Worm (Caenorhabditis elegans) whole organism, young adult: ENCODE measurements around the gene Y57G11B.5.
A peak's percentile ranks its signal among the peaks of the same experiment; 100 is the strongest.

Source experiments
- B0019.2 ChIP-seq: fragments of 200-800 bp; sonication (Bioruptor generic); conservative IDR thresholded peaks from 2 replicates; pipeline ENCODE4 v1.3.6; 2022; ENCODE audit warnings: missing genetic modification reagents, missing genetic modification characterization, missing compliant biosample characterization
- B0336.3 ChIP-seq: fragments of 200-800 bp; sonication (Bioruptor generic); IDR thresholded peaks from 2 replicates; pipeline ENCODE4 v1.3.6; 2022; ENCODE audit warnings: missing genetic modification characterization, missing compliant biosample characterization
- C06A6.2 ChIP-seq: fragments of 200-800 bp; sonication (Bioruptor generic); conservative IDR thresholded peaks from 2 replicates; pipeline ENCODE4 v1.3.6; 2022; ENCODE audit warnings: missing genetic modification characterization, missing compliant biosample characterization
- F23B12.7 ChIP-seq: sonication (generic microtip); optimal IDR thresholded peaks from 2 replicates; lab custom pipeline; 2017; ENCODE audit warnings: missing genetic modification characterization, mild to moderate bottlenecking, missing compliant biosample characterization, antibody characterized with exemption, moderate library complexity; ENCODE audit not compliant: insufficient read depth
- F33H1.4 ChIP-seq: fragments of 200-800 bp; sonication (Bioruptor generic); IDR thresholded peaks from 2 replicates; pipeline ENCODE4 v1.3.6; 2022; ENCODE audit warnings: missing genetic modification reagents, missing genetic modification characterization, missing compliant biosample characterization
- F52B5.7 ChIP-seq: sonication (generic microtip); optimal IDR thresholded peaks from 2 replicates; lab custom pipeline; 2016; ENCODE audit warnings: mild to moderate bottlenecking, missing genetic modification characterization, missing compliant biosample characterization
- F55B11.4 ChIP-seq: sonication (generic microtip); optimal IDR thresholded peaks from 2 replicates; lab custom pipeline; 2016; ENCODE audit warnings: missing compliant biosample characterization, missing genetic modification characterization, borderline replicate concordance; ENCODE audit not compliant: insufficient read depth
- F57A8.1 ChIP-seq: fragments of 200-800 bp; sonication (Bioruptor generic); optimal IDR thresholded peaks from 2 replicates; lab custom pipeline; 2018; ENCODE audit warnings: mild to moderate bottlenecking, missing genetic modification characterization, moderate library complexity, missing compliant biosample characterization
- Y67H2A.10 ChIP-seq: fragments of 200-800 bp; sonication (Bioruptor generic); conservative IDR thresholded peaks from 2 replicates; pipeline ENCODE4 v1.3.6; 2022; ENCODE audit warnings: missing genetic modification reagents, missing genetic modification characterization, missing compliant biosample characterization
- Y79H2A.3 ChIP-seq: fragments of 200-800 bp; sonication (Bioruptor generic); conservative IDR thresholded peaks from 2 replicates; pipeline ENCODE4 v1.3.6; 2022; ENCODE audit warnings: missing genetic modification reagents, missing genetic modification characterization, missing compliant biosample characterization
- ZK185.1 ChIP-seq: sonication (generic microtip); optimal IDR thresholded peaks from 2 replicates; lab custom pipeline; 2016; ENCODE audit warnings: mild to moderate bottlenecking, missing genetic modification characterization, missing compliant biosample characterization; ENCODE audit not compliant: poor library complexity, severe bottlenecking
- aptf-2 ChIP-seq: fragments of 200-800 bp; sonication (Bioruptor generic); conservative IDR thresholded peaks from 2 replicates; pipeline ENCODE4 v1.3.6; 2022; ENCODE audit warnings: missing genetic modification reagents, missing genetic modification characterization, missing compliant biosample characterization
- aptf-3 ChIP-seq: fragments of 200-800 bp; sonication (Bioruptor generic); IDR thresholded peaks from 2 replicates; pipeline ENCODE4 v1.3.6; 2022; ENCODE audit warnings: missing genetic modification characterization, missing compliant biosample characterization
- attf-3 ChIP-seq: fragments of 200-800 bp; sonication (Bioruptor generic); conservative IDR thresholded peaks from 2 replicates; pipeline ENCODE4 v1.3.6; 2022; ENCODE audit warnings: missing genetic modification reagents, missing genetic modification characterization, missing compliant biosample characterization
- attf-5 ChIP-seq: fragments of 200-800 bp; sonication (Bioruptor generic); optimal IDR thresholded peaks from 2 replicates; lab custom pipeline; 2018; ENCODE audit warnings: mild to moderate bottlenecking, missing genetic modification characterization, missing compliant biosample characterization
- attf-6 ChIP-seq: fragments of 200-800 bp; sonication (Bioruptor generic); IDR thresholded peaks from 2 replicates; pipeline ENCODE4 v1.3.6; 2022; ENCODE audit warnings: missing genetic modification reagents, missing genetic modification characterization, missing compliant biosample characterization
- cebp-2 ChIP-seq: fragments of 200-800 bp; sonication (Bioruptor generic); IDR thresholded peaks from 2 replicates; pipeline ENCODE4 v1.3.6; 2022; ENCODE audit warnings: missing genetic modification characterization, missing compliant biosample characterization
- ceh-27 ChIP-seq: fragments of 200-800 bp; sonication (Bioruptor generic); optimal IDR thresholded peaks from 2 replicates; lab custom pipeline; 2018; ENCODE audit warnings: mild to moderate bottlenecking, missing genetic modification characterization, moderate library complexity, missing compliant biosample characterization
- ceh-58 ChIP-seq: fragments of 200-800 bp; sonication (Bioruptor generic); IDR thresholded peaks from 2 replicates; pipeline ENCODE4 v1.3.6; 2022; ENCODE audit warnings: missing genetic modification characterization, missing compliant biosample characterization
- ceh-91 ChIP-seq: fragments of 200-800 bp; sonication (Bioruptor generic); IDR thresholded peaks from 2 replicates; pipeline ENCODE4 v1.3.6; 2022; ENCODE audit warnings: missing genetic modification reagents, missing genetic modification characterization, missing compliant biosample characterization
- chd-7 ChIP-seq: sonication (generic microtip); optimal IDR thresholded peaks from 2 replicates; lab custom pipeline; 2016; ENCODE audit warnings: mild to moderate bottlenecking, missing genetic modification characterization, moderate library complexity, missing compliant biosample characterization
- die-1 ChIP-seq: sonication (generic microtip); optimal IDR thresholded peaks from 2 replicates; lab custom pipeline; 2016; ENCODE audit warnings: missing genotype, mild to moderate bottlenecking, missing genetic modification characterization, missing compliant biosample characterization
- dox-1 ChIP-seq: fragments of 200-800 bp; sonication (Bioruptor generic); IDR thresholded peaks from 2 replicates; pipeline ENCODE4 v1.3.6; 2022; ENCODE audit warnings: missing genetic modification reagents, missing genetic modification characterization, missing compliant biosample characterization
- egl-44 ChIP-seq: fragments of 200-800 bp; sonication (Bioruptor generic); IDR thresholded peaks from 2 replicates; pipeline ENCODE4 v1.3.6; 2022; ENCODE audit warnings: missing genetic modification reagents, missing genetic modification characterization, missing compliant biosample characterization
- egrh-3 ChIP-seq: fragments of 200-800 bp; sonication (Bioruptor generic); IDR thresholded peaks from 2 replicates; pipeline ENCODE4 v1.3.6; 2022; ENCODE audit warnings: missing genetic modification reagents, missing genetic modification characterization, missing compliant biosample characterization
- ets-4 ChIP-seq: fragments of 200-800 bp; sonication (Bioruptor generic); optimal IDR thresholded peaks from 2 replicates; lab custom pipeline; 2018; ENCODE audit warnings: mild to moderate bottlenecking, missing genetic modification characterization, missing compliant biosample characterization
- fkh-3 ChIP-seq: sonication (generic microtip); optimal IDR thresholded peaks from 2 replicates; lab custom pipeline; 2016; ENCODE audit warnings: mild to moderate bottlenecking, missing genetic modification characterization, missing compliant biosample characterization
- hlh-26 ChIP-seq: fragments of 200-800 bp; sonication (Bioruptor generic); conservative IDR thresholded peaks from 2 replicates; pipeline ENCODE4 v1.3.6; 2022; ENCODE audit warnings: missing genetic modification reagents, missing genetic modification characterization, missing compliant biosample characterization
- hrde-1 ChIP-seq: sonication (generic microtip); optimal IDR thresholded peaks from 2 replicates; lab custom pipeline; 2016; ENCODE audit warnings: missing genetic modification characterization, mild to moderate bottlenecking, missing compliant biosample characterization, moderate library complexity, missing genotype, missing genetic modification reagents, borderline replicate concordance
- let-607 ChIP-seq, 2 experiments: fragments of 200-800 bp in 1 of 2; sonication (Bioruptor generic) in 1 of 2; sonication (generic microtip) in 1 of 2; optimal IDR thresholded peaks; 2 replicates each; lab custom pipeline; 2016 to 2018; ENCODE audit warnings: mild to moderate bottlenecking in 2 of 2, missing compliant biosample characterization in 2 of 2, missing genetic modification characterization in 2 of 2, moderate library complexity in 2 of 2, missing genotype in 1 of 2
- lsy-27 ChIP-seq: sonication (generic microtip); optimal IDR thresholded peaks from 2 replicates; lab custom pipeline; 2017; ENCODE audit warnings: missing genetic modification characterization, mild to moderate bottlenecking, missing compliant biosample characterization, antibody characterized with exemption, missing genotype, borderline replicate concordance; ENCODE audit not compliant: insufficient read depth
- mxl-1 ChIP-seq: sonication (generic microtip); optimal IDR thresholded peaks from 2 replicates; lab custom pipeline; 2016; ENCODE audit warnings: missing genetic modification characterization, missing compliant biosample characterization
- nfya-1 ChIP-seq: sonication (generic microtip); optimal IDR thresholded peaks from 2 replicates; lab custom pipeline; 2017; ENCODE audit warnings: antibody characterized with exemption, missing compliant biosample characterization, missing genetic modification characterization, borderline replicate concordance; ENCODE audit not compliant: insufficient read depth
- nfyb-1 ChIP-seq: fragments of 200-800 bp; sonication (Bioruptor generic); IDR thresholded peaks from 2 replicates; pipeline ENCODE4 v1.3.6; 2022; ENCODE audit warnings: missing genetic modification reagents, missing genetic modification characterization, missing compliant biosample characterization
- rpc-1 ChIP-seq, 2 experiments: fragments of 150-350 bp in 1 of 2; sonication (generic microtip) in 1 of 2; optimal IDR thresholded peaks; 2 replicates each; lab custom pipeline; 2014 to 2018; ENCODE audit warnings: missing biosample characterization in 1 of 2, missing genetic modification characterization in 1 of 2, missing genetic modification reagents in 1 of 2, missing genotype in 1 of 2
- unc-62 ChIP-seq: fragments of 150-350 bp; optimal IDR thresholded peaks from 2 replicates; lab custom pipeline; 2014; ENCODE audit warnings: missing biosample characterization, missing genetic modification reagents, missing genetic modification characterization
- xnd-1 ChIP-seq: sonication (generic microtip); optimal IDR thresholded peaks from 2 replicates; lab custom pipeline; 2016; ENCODE audit warnings: missing genotype, missing genetic modification reagents, missing genetic modification characterization, missing compliant biosample characterization
- ztf-3 ChIP-seq: fragments of 200-800 bp; sonication (Bioruptor generic); optimal IDR thresholded peaks from 2 replicates; lab custom pipeline; 2018; ENCODE audit warnings: mild to moderate bottlenecking, missing genetic modification characterization, missing compliant biosample characterization

Y57G11B.5 gene

DNA sequence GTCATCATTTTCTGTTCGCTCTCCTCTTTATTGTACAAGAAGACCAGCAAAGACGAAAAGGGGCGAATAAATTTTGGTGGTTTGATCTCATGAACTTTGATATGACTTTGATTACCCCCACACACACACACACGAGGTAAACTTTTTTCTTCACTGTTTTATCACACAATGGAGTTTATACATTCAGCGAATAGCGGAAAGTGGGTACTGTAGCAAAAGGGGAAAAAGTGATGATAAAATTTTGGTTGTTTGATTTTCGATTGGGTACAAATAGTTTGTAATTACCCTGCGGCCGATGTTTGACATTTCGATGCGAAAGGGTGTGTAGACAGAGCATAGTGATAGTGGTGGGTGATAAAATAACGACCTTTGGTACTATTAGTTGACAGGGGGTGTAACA lies 19.6 kb downstream of the Y57G11B.5 start (continued):
- TF ChIP-seq nfyb-1 (GFP tag; lab: Robert Waterston, UW): no peak; the same call in 1 of the 2 replicates
- TF ChIP-seq F55B11.4 (tag; lab: Kevin White, UChicago): no peak
- TF ChIP-seq unc-62 (GFP tag; lab: Kevin White, UChicago): no peak
- no peak; the same call in 1 of the 2 replicates for TF ChIP-seq egl-44 (GFP tag; lab: Robert Waterston, UW)
- TF ChIP-seq rpc-1 (optimal IDR thresholded peaks at IDR 0.05; lab: Kevin White, UChicago): no peak
- no peak for TF ChIP-seq rpc-1 (tag; optimal IDR thresholded peaks at IDR 0.05; lab: Kevin White, UChicago)
- no peak for TF ChIP-seq attf-5 (GFP tag; lab: Kevin White, UChicago)
- TF ChIP-seq aptf-2 (GFP tag; lab: Robert Waterston, UW): no peak
- no peak for TF ChIP-seq mxl-1 (tag; lab: Kevin White, UChicago)
- TF ChIP-seq cebp-2 (GFP tag; lab: Robert Waterston, UW): no peak
- no peak for TF ChIP-seq Y67H2A.10 (GFP tag; lab: Robert Waterston, UW)
- no peak for TF ChIP-seq F33H1.4 (GFP tag; lab: Robert Waterston, UW)
- no peak for TF ChIP-seq fkh-3
- TF ChIP-seq C06A6.2 (GFP tag; lab: Robert Waterston, UW): peak; percentile 78; the same call in 1 of the 2 replicates
- TF ChIP-seq hlh-26 (GFP tag; lab: Robert Waterston, UW): no peak
- no peak for TF ChIP-seq hrde-1 (tag; lab: Kevin White, UChicago)
- TF ChIP-seq xnd-1 (tag; lab: Kevin White, UChicago): no peak
- no peak for TF ChIP-seq F57A8.1
- no peak for TF ChIP-seq B0019.2 (GFP tag; lab: Robert Waterston, UW)
- TF ChIP-seq attf-6 (GFP tag; lab: Robert Waterston, UW): no peak
- no peak for TF ChIP-seq lsy-27 (tag; lab: Kevin White, UChicago)
- TF ChIP-seq ZK185.1 (tag; lab: Kevin White, UChicago): peak; percentile 75
- no peak for TF ChIP-seq ceh-27 (GFP tag; lab: Kevin White, UChicago)
- no peak for TF ChIP-seq F52B5.7 (tag; lab: Kevin White, UChicago)
- no peak; the same call in 1 of the 2 replicates for TF ChIP-seq B0336.3 (GFP tag; lab: Robert Waterston, UW)
- peak in 1 of 2 experiments; percentile 82 for TF ChIP-seq let-607 (tag; optimal IDR thresholded peaks at IDR 0.05; lab: Kevin White, UChicago)
- TF ChIP-seq Y79H2A.3 (GFP tag; lab: Robert Waterston, UW): no peak
- no peak for TF ChIP-seq nfya-1 (tag; lab: Kevin White, UChicago)
- peak; percentile 54 for TF ChIP-seq F23B12.7 (tag; lab: Kevin White, UChicago)
- 0 out of 2 replicates have a peak, but pooled peaks have one; percentile 35 for TF ChIP-seq egrh-3 (GFP tag; lab: Robert Waterston, UW)
- TF ChIP-seq ceh-58: no peak
- peak; percentile 44 for TF ChIP-seq ztf-3 (GFP tag; lab: Kevin White, UChicago)
- TF ChIP-seq die-1: no peak
- TF ChIP-seq chd-7 (tag; lab: Kevin White, UChicago): no peak
- no peak for TF ChIP-seq dox-1
- TF ChIP-seq attf-3: no peak
- no peak for TF ChIP-seq ceh-91 (GFP tag; lab: Robert Waterston, UW)
- TF ChIP-seq ets-4 (GFP tag; lab: Kevin White, UChicago): peak; percentile 58
- TF ChIP-seq aptf-3 (GFP tag; lab: Robert Waterston, UW): no peak
